Fruit fly (Drosophila melanogaster) whole organism, embryonic: Measurements from ENCODE around the gene mib1.
A peak's percentile ranks its signal among the peaks of the same experiment; 100 is the strongest.

Experiments
- Adf1 ChIP-seq: fragments of 200-800 bp; sonication (Bioruptor generic); IDR thresholded peaks from 2 replicates; pipeline ENCODE4 v1.3.6; 2022; ENCODE audit warnings: missing biosample characterization, missing genetic modification characterization
- B-H2 ChIP-seq: fragments of 200-800 bp; sonication (Bioruptor generic); optimal IDR thresholded peaks from 2 replicates; lab custom pipeline; 2018; ENCODE audit warnings: missing biosample characterization, mild to moderate bottlenecking, missing genetic modification characterization
- CG11456 ChIP-seq: fragments of 200-800 bp; sonication (Bioruptor generic); IDR thresholded peaks from 3 replicates; pipeline ENCODE4 v1.3.6; 2022; ENCODE audit warnings: missing biosample characterization, missing genetic modification characterization
- CG11695 ChIP-seq: fragments of 200-800 bp; sonication (Bioruptor generic); IDR thresholded peaks from 3 replicates; pipeline ENCODE4 v1.3.6; 2022; ENCODE audit warnings: missing biosample characterization, missing genetic modification characterization
- CG12236 ChIP-seq: fragments of 200-800 bp; sonication (Bioruptor generic); optimal IDR thresholded peaks from 2 replicates; lab custom pipeline; 2016; ENCODE audit warnings: missing biosample characterization, missing genetic modification characterization
- CG1233 ChIP-seq: fragments of 200-800 bp; sonication (Bioruptor generic); optimal IDR thresholded peaks from 4 replicates; lab custom pipeline; 2018; ENCODE audit warnings: missing biosample characterization, mild to moderate bottlenecking, missing genetic modification characterization
- CG12391 ChIP-seq: fragments of 200-800 bp; sonication (Bioruptor generic); optimal IDR thresholded peaks from 3 replicates; lab custom pipeline; 2018; ENCODE audit warnings: missing biosample characterization, mild to moderate bottlenecking, missing genetic modification characterization, moderate library complexity
- CG12744 ChIP-seq: fragments of 200-800 bp; sonication (Bioruptor generic); optimal IDR thresholded peaks from 2 replicates; lab custom pipeline; 2016; ENCODE audit warnings: missing biosample characterization, missing genetic modification characterization
- CG14860 ChIP-seq: fragments of 200-800 bp; sonication (Bioruptor generic); IDR thresholded peaks from 3 replicates; pipeline ENCODE4 v1.3.6; 2022; ENCODE audit warnings: missing biosample characterization, missing genetic modification characterization; ENCODE audit not compliant: partially characterized antibody
- CG1603 ChIP-seq: fragments of 200-800 bp; sonication (Bioruptor generic); optimal IDR thresholded peaks from 2 replicates; lab custom pipeline; 2019; ENCODE audit warnings: missing biosample characterization, mild to moderate bottlenecking, missing genetic modification characterization, moderate library complexity
- CG17359 ChIP-seq: fragments of 200-800 bp; sonication (Bioruptor generic); optimal IDR thresholded peaks from 3 replicates; lab custom pipeline; 2018; ENCODE audit warnings: missing biosample characterization, mild to moderate bottlenecking, missing genetic modification characterization, moderate library complexity
- CG1792 ChIP-seq: fragments of 200-800 bp; sonication (Bioruptor generic); optimal IDR thresholded peaks from 2 replicates; lab custom pipeline; 2016; ENCODE audit warnings: missing biosample characterization, missing genetic modification characterization
- CG30020 ChIP-seq: fragments of 200-800 bp; optimal IDR thresholded peaks from 2 replicates; lab custom pipeline; 2019; ENCODE audit warnings: missing biosample characterization, mild to moderate bottlenecking, missing genetic modification characterization, moderate library complexity
- CG31441 ChIP-seq: fragments of 200-800 bp; sonication (Bioruptor generic); IDR thresholded peaks from 2 replicates; pipeline ENCODE4 v1.3.6; 2022; ENCODE audit warnings: missing biosample characterization, missing genetic modification characterization
- CG34224 ChIP-seq: fragments of 200-800 bp; sonication (Bioruptor generic); IDR thresholded peaks from 3 replicates; pipeline ENCODE4 v1.3.6; 2022; ENCODE audit warnings: missing biosample characterization, missing genetic modification characterization; ENCODE audit not compliant: partially characterized antibody
- CG3995 ChIP-seq: fragments of 200-800 bp; sonication (Bioruptor generic); optimal IDR thresholded peaks from 3 replicates; lab custom pipeline; 2016; ENCODE audit warnings: missing biosample characterization, missing genetic modification characterization
- CG4617 ChIP-seq: fragments of 200-800 bp; sonication (Bioruptor generic); optimal IDR thresholded peaks from 3 replicates; lab custom pipeline; 2016; ENCODE audit warnings: missing biosample characterization, missing genetic modification characterization, borderline replicate concordance
- CG6175 ChIP-seq: fragments of 200-800 bp; sonication (Bioruptor generic); IDR thresholded peaks from 3 replicates; pipeline ENCODE4 v1.3.6; 2022; ENCODE audit warnings: missing biosample characterization, missing genetic modification characterization
- E2f2 ChIP-seq: fragments of 200-800 bp; sonication (Bioruptor generic); IDR thresholded peaks from 2 replicates; pipeline ENCODE4 v1.3.6; 2022; ENCODE audit warnings: missing biosample characterization, missing genetic modification characterization
- Fer2 ChIP-seq: fragments of 200-800 bp; sonication (Bioruptor generic); optimal IDR thresholded peaks from 2 replicates; lab custom pipeline; 2018; ENCODE audit warnings: missing biosample characterization, mild to moderate bottlenecking, missing genetic modification characterization, moderate library complexity
- Gsc ChIP-seq: fragments of 200-800 bp; sonication (Bioruptor generic); IDR thresholded peaks from 2 replicates; pipeline ENCODE4 v1.3.6; 2022; ENCODE audit warnings: missing biosample characterization, missing genetic modification characterization
- HmgD ChIP-seq: fragments of 200-800 bp; sonication (Bioruptor generic); optimal IDR thresholded peaks from 3 replicates; lab custom pipeline; 2016; ENCODE audit warnings: missing biosample characterization, missing genetic modification characterization
- Hr3 ChIP-seq: fragments of 200-800 bp; sonication (Bioruptor generic); optimal IDR thresholded peaks from 3 replicates; lab custom pipeline; 2016; ENCODE audit warnings: missing biosample characterization, missing genetic modification characterization
- Hr78 ChIP-seq, 2 experiments: fragments of 200-800 bp in 1 of 2; fragments of >200 bp in 1 of 2; sonication (Bioruptor generic) in 1 of 2; optimal IDR thresholded peaks; 2 replicates each; lab custom pipeline; 2017 to 2019; ENCODE audit warnings: missing biosample characterization in 2 of 2, missing genetic modification characterization in 2 of 2, mild to moderate bottlenecking in 1 of 2, moderate library complexity in 1 of 2
- Opbp ChIP-seq: fragments of 200-800 bp; sonication (Bioruptor generic); IDR thresholded peaks from 3 replicates; pipeline ENCODE4 v1.3.6; 2022; ENCODE audit warnings: missing biosample characterization, missing genetic modification characterization; ENCODE audit not compliant: partially characterized antibody
- Scr ChIP-seq: fragments of 200-800 bp; sonication (Bioruptor generic); IDR thresholded peaks from 2 replicates; pipeline ENCODE4 v1.3.6; 2022; ENCODE audit warnings: missing biosample characterization, missing genetic modification characterization; ENCODE audit not compliant: partially characterized antibody
- Sin3A ChIP-seq: fragments of >200 bp; optimal IDR thresholded peaks from 2 replicates; lab custom pipeline; 2018
- TFAM ChIP-seq: fragments of 200-800 bp; sonication (Bioruptor generic); optimal IDR thresholded peaks from 2 replicates; lab custom pipeline; 2017; ENCODE audit warnings: missing biosample characterization, missing genetic modification characterization, inconsistent platforms
- Taf1 ChIP-seq: fragments of 200-800 bp; sonication (Bioruptor generic); IDR thresholded peaks from 2 replicates; pipeline ENCODE4 v1.3.6; 2022; ENCODE audit warnings: missing biosample characterization, missing genetic modification characterization
- abd-A ChIP-seq: fragments of 200-800 bp; sonication (Bioruptor generic); optimal IDR thresholded peaks from 3 replicates; lab custom pipeline; 2019; ENCODE audit warnings: missing biosample characterization, mild to moderate bottlenecking, missing genetic modification characterization, moderate library complexity
- ash1 ChIP-seq: fragments of 200-800 bp; sonication (Bioruptor generic); optimal IDR thresholded peaks from 2 replicates; lab custom pipeline; 2018; ENCODE audit warnings: missing biosample characterization, mild to moderate bottlenecking, missing genetic modification characterization
- ato ChIP-seq: fragments of 200-800 bp; sonication (Bioruptor generic); IDR thresholded peaks from 2 replicates; pipeline ENCODE4 v1.3.6; 2022; ENCODE audit warnings: missing biosample characterization, missing genetic modification characterization; ENCODE audit not compliant: partially characterized antibody
- bbx ChIP-seq: fragments of 200-800 bp; sonication (Bioruptor generic); IDR thresholded peaks from 2 replicates; pipeline ENCODE4 v1.3.6; 2022; ENCODE audit warnings: missing biosample characterization, missing genetic modification characterization; ENCODE audit not compliant: partially characterized antibody
- bsh ChIP-seq, 2 experiments: fragments of 200-800 bp; sonication (Bioruptor generic); optimal IDR thresholded peaks; 2 replicates each; lab custom pipeline; 2017 to 2018; ENCODE audit warnings: mild to moderate bottlenecking in 2 of 2, missing biosample characterization in 2 of 2, missing genetic modification characterization in 2 of 2, moderate library complexity in 1 of 2
- croc ChIP-seq: fragments of 200-800 bp; sonication (Bioruptor generic); conservative IDR thresholded peaks from 3 replicates; pipeline ENCODE4 v1.3.6; 2022; ENCODE audit warnings: missing biosample characterization, missing genetic modification characterization
- crp ChIP-seq, 2 experiments: fragments of 200-800 bp; sonication (Bioruptor generic); optimal IDR thresholded peaks; 2 replicates in 1 of 2; 3 replicates in 1 of 2; lab custom pipeline; 2017; ENCODE audit warnings: missing biosample characterization in 2 of 2, missing genetic modification characterization in 2 of 2, mild to moderate bottlenecking in 1 of 2, moderate library complexity in 1 of 2
- fd102C ChIP-seq: fragments of 200-800 bp; sonication (Bioruptor generic); optimal IDR thresholded peaks from 2 replicates; lab custom pipeline; 2018; ENCODE audit warnings: missing biosample characterization, mild to moderate bottlenecking, missing genetic modification characterization, moderate library complexity
- ftz-f1 ChIP-seq: fragments of 200-800 bp; sonication (Bioruptor generic); optimal IDR thresholded peaks from 2 replicates; lab custom pipeline; 2016; ENCODE audit warnings: missing biosample characterization, missing genetic modification characterization
- gro ChIP-seq: fragments of 200-800 bp; sonication (Bioruptor generic); optimal IDR thresholded peaks from 2 replicates; lab custom pipeline; 2016; ENCODE audit warnings: missing biosample characterization, missing genetic modification characterization
- hb ChIP-seq: fragments of 200-800 bp; sonication (Bioruptor generic); IDR thresholded peaks from 3 replicates; pipeline ENCODE4 v1.3.6; 2022; ENCODE audit warnings: missing biosample characterization, missing genetic modification characterization; ENCODE audit not compliant: partially characterized antibody
- her ChIP-seq: fragments of 200-800 bp; sonication (Bioruptor generic); optimal IDR thresholded peaks from 2 replicates; lab custom pipeline; 2016; ENCODE audit warnings: missing biosample characterization, missing genetic modification characterization
- insv ChIP-seq, 2 experiments: fragments of 200-800 bp; sonication (Bioruptor generic); optimal IDR thresholded peaks; 3 replicates each; lab custom pipeline; 2016 to 2018; ENCODE audit warnings: missing biosample characterization in 2 of 2, missing genetic modification characterization in 2 of 2
- inv ChIP-seq: fragments of 200-800 bp; sonication (Bioruptor generic); IDR thresholded peaks from 2 replicates; pipeline ENCODE4 v1.3.6; 2022; ENCODE audit warnings: missing biosample characterization, missing genetic modification characterization; ENCODE audit not compliant: partially characterized antibody
- lbe ChIP-seq: fragments of 200-800 bp; sonication (Bioruptor generic); optimal IDR thresholded peaks from 2 replicates; lab custom pipeline; 2016; ENCODE audit warnings: missing biosample characterization, mild to moderate bottlenecking, missing genetic modification characterization
- lilli ChIP-seq: fragments of 200-800 bp; sonication (Bioruptor generic); optimal IDR thresholded peaks from 3 replicates; lab custom pipeline; 2016; ENCODE audit warnings: missing biosample characterization, missing genetic modification characterization
- peb ChIP-seq: fragments of 200-800 bp; sonication (Bioruptor generic); IDR thresholded peaks from 2 replicates; pipeline ENCODE4 v1.3.6; 2022; ENCODE audit warnings: missing biosample characterization, missing genetic modification characterization
- pita ChIP-seq: fragments of 200-800 bp; sonication (Bioruptor generic); optimal IDR thresholded peaks from 2 replicates; lab custom pipeline; 2017; ENCODE audit warnings: missing biosample characterization, mild to moderate bottlenecking, missing genetic modification characterization
- ro ChIP-seq: fragments of 200-800 bp; sonication (Bioruptor generic); IDR thresholded peaks from 2 replicates; pipeline ENCODE4 v1.3.6; 2022; ENCODE audit warnings: missing biosample characterization, missing genetic modification characterization
- salm ChIP-seq: fragments of 200-800 bp; sonication (Bioruptor generic); optimal IDR thresholded peaks from 2 replicates; lab custom pipeline; 2018; ENCODE audit warnings: missing biosample characterization, mild to moderate bottlenecking, missing genetic modification characterization

The mib1 gene

DNA sequence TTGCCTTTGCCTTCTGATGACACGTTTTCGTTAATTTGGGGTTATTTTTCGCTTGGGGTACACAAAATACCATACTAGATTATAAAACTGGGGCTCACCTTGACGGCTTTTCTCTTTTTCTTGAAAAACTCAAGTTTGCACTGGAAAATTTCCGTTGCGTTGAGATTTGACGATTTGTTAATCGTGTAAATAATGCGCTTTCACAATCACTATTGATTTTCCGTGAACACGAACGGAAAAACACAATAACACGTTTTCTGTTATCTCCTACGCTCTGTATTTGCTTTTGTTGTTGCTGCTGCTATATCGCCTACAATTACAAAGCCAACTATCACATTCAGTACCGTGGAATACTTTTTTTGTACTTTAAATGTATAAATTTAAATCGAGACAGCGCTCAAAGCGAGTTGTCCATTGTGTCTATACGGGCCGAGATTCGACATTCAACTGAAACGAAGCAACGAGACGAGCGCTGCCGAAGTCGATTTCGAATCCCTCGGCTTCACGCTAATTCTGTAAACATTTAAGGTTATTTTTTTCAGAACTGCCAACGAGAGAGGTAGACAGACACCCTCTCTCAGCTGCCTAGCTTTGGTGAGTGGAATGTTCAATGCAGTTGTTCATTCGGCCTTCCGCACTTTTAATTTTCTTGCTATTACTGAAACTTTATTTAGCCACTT, 34.9 kb upstream of the mib1 start (continued):
- TF ChIP-seq croc (GFP tag; lab: Robert Waterston, UW): no peak
- TF ChIP-seq her (GFP tag; lab: Kevin White, UChicago): no peak
- no peak for TF ChIP-seq hb (GFP tag; lab: Robert Waterston, UW)
- TF ChIP-seq CG30020 (tag; lab: Kevin White, UChicago): no peak
- peak; percentile 25 for TF ChIP-seq lilli
- TF ChIP-seq pita (GFP tag; lab: Kevin White, UChicago): no peak
- no peak for TF ChIP-seq salm
- TF ChIP-seq Fer2 (tag; lab: Kevin White, UChicago): no peak
- no peak for TF ChIP-seq CG1792 (GFP tag; lab: Kevin White, UChicago)
- no peak for TF ChIP-seq crp (GFP tag; optimal IDR thresholded peaks at IDR 0.05; lab: Kevin White, UChicago)
- no peak for TF ChIP-seq fd102C
- peak; percentile 19 for TF ChIP-seq CG1603 (tag; lab: Kevin White, UChicago)
- peak; percentile 75 for TF ChIP-seq ftz-f1 (GFP tag; lab: Kevin White, UChicago)
- TF ChIP-seq CG1233 (GFP tag; lab: Kevin White, UChicago): no peak
- TF ChIP-seq ro (GFP tag; lab: Robert Waterston, UW): no peak
- no peak for TF ChIP-seq lbe (GFP tag; lab: Kevin White, UChicago)
- TF ChIP-seq Sin3A (lab: Kevin White, UChicago): no peak
- TF ChIP-seq TFAM (GFP tag; lab: Kevin White, UChicago): no peak
- TF ChIP-seq CG3995: no peak
- TF ChIP-seq peb (GFP tag; lab: Robert Waterston, UW): no peak
- no peak for TF ChIP-seq Adf1 (GFP tag; lab: Robert Waterston, UW)
- TF ChIP-seq CG31441 (GFP tag; lab: Robert Waterston, UW): no peak; the same call in 1 of the 2 replicates
- peak; percentile 6 for TF ChIP-seq CG12391 (tag; lab: Kevin White, UChicago)
- TF ChIP-seq CG14860 (GFP tag; lab: Robert Waterston, UW): no peak
- TF ChIP-seq insv (GFP tag; optimal IDR thresholded peaks at IDR 0.05; lab: Kevin White, UChicago): no peak
- TF ChIP-seq CG34224 (GFP tag; lab: Robert Waterston, UW): peak; percentile 54
- TF ChIP-seq B-H2 (GFP tag; lab: Kevin White, UChicago): peak; percentile 76
- TF ChIP-seq CG11695 (GFP tag; lab: Robert Waterston, UW): no peak
- TF ChIP-seq CG17359 (tag; lab: Kevin White, UChicago): no peak
- no peak for TF ChIP-seq Opbp (GFP tag; lab: Robert Waterston, UW)
- TF ChIP-seq CG12236 (GFP tag; lab: Kevin White, UChicago): no peak
- no peak for TF ChIP-seq Taf1 (GFP tag; lab: Robert Waterston, UW)
- peak; percentile 85 for TF ChIP-seq abd-A (tag; lab: Kevin White, UChicago)
- TF ChIP-seq Gsc: no peak
- peak; percentile 58; the same call in 1 of the 2 replicates for TF ChIP-seq bbx (GFP tag; lab: Robert Waterston, UW)
- peak; percentile 15 for TF ChIP-seq ash1 (GFP tag; lab: Kevin White, UChicago)
- no peak for TF ChIP-seq CG4617 (GFP tag; lab: Kevin White, UChicago)
- TF ChIP-seq E2f2 (GFP tag; lab: Robert Waterston, UW): no peak
- TF ChIP-seq CG12744: no peak
- TF ChIP-seq bsh (GFP tag; optimal IDR thresholded peaks at IDR 0.05; lab: Kevin White, UChicago): peak in 1 of 2 experiments; percentile 9
- no peak for TF ChIP-seq Scr (GFP tag; lab: Robert Waterston, UW)
- TF ChIP-seq gro (GFP tag; lab: Kevin White, UChicago): peak; percentile 46
- 0 out of 2 replicates have a peak, but pooled peaks have one; percentile 24 for TF ChIP-seq ato (GFP tag; lab: Robert Waterston, UW)
- TF ChIP-seq inv: no peak; the same call in 1 of the 2 replicates
- no peak for TF ChIP-seq CG6175 (GFP tag; lab: Robert Waterston, UW)
- TF ChIP-seq CG11456: peak; percentile 46; the same call in 1 of the 3 replicates
- no peak for TF ChIP-seq Hr78 (GFP tag; optimal IDR thresholded peaks at IDR 0.05; lab: Kevin White, UChicago)
- TF ChIP-seq Hr3 (GFP tag; lab: Kevin White, UChicago): no peak
- TF ChIP-seq HmgD (GFP tag; lab: Kevin White, UChicago): no peak
